Fruit fly (Drosophila melanogaster): ENCODE data around the gene pigeon.

Gene pigeon

dm6 chr2L:19164933-19165813 lies 20.7 kb upstream of the pigeon start (continued):
- TF ChIP-seq slou (GFP tag; optimal IDR thresholded peaks at IDR 0.05), result peak; percentile 97
- peak; percentile 88 for TF ChIP-seq D19B (GFP tag; optimal IDR thresholded peaks at IDR 0.05)
- peak; percentile 96 for TF ChIP-seq pnt (GFP tag; optimal IDR thresholded peaks at IDR 0.05)
- TF ChIP-seq Meics (GFP tag; optimal IDR thresholded peaks at IDR 0.05), result peak; percentile 98
- TF ChIP-seq hkb (optimal IDR thresholded peaks at IDR 0.05), result no peak
- peak; percentile 98 for TF ChIP-seq hkb (GFP tag; IDR thresholded peaks at IDR 0.05)
- peak; percentile 79 for TF ChIP-seq CG2116 (GFP tag; optimal IDR thresholded peaks at IDR 0.05)
- TF ChIP-seq aop (GFP tag; IDR thresholded peaks at IDR 0.05), result peak; percentile 90
- TF ChIP-seq Hr51 (GFP tag; optimal IDR thresholded peaks at IDR 0.05), result peak; percentile 92 to 97
- TF ChIP-seq caup (GFP tag; optimal IDR thresholded peaks at IDR 0.05; ENCODE audit: severe bottlenecking), result peak; percentile 95
- peak; percentile 91 for TF ChIP-seq Dip3 (GFP tag; optimal IDR thresholded peaks at IDR 0.05)
- TF ChIP-seq CG12769 (tag; optimal IDR thresholded peaks at IDR 0.05), result peak; percentile 95
- TF ChIP-seq jumu (GFP tag; optimal IDR thresholded peaks at IDR 0.05), result peak; percentile 94
- TF ChIP-seq CG2678 (tag; optimal IDR thresholded peaks at IDR 0.05), result peak; percentile 98
- peak; percentile 96 for TF ChIP-seq pum (GFP tag; optimal IDR thresholded peaks at IDR 0.05)
- TF ChIP-seq CG14710 (tag; optimal IDR thresholded peaks at IDR 0.05), result peak; percentile 96
- TF ChIP-seq bowl (GFP tag; IDR thresholded peaks at IDR 0.05), result peak; percentile 94
- TF ChIP-seq Nf-YB (GFP tag; optimal IDR thresholded peaks at IDR 0.05), result peak; percentile 82
- TF ChIP-seq slbo (GFP tag; IDR thresholded peaks at IDR 0.05), result peak; percentile 96
- peak; percentile 86 for TF ChIP-seq fu2 (GFP tag; optimal IDR thresholded peaks at IDR 0.05)
- TF ChIP-seq CG14965 (GFP tag; optimal IDR thresholded peaks at IDR 0.05; ENCODE audit: borderline replicate concordance), result peak; percentile 67
- TF ChIP-seq Spps (tag; optimal IDR thresholded peaks at IDR 0.05), result peak; percentile 96
- TF ChIP-seq odd (GFP tag; optimal IDR thresholded peaks at IDR 0.05), result peak; percentile 94
- peak; percentile 76 for TF ChIP-seq CG3995 (GFP tag; optimal IDR thresholded peaks at IDR 0.05)
- peak; percentile 56 for TF ChIP-seq ftz-f1 (GFP tag; optimal IDR thresholded peaks at IDR 0.05)
- TF ChIP-seq crc (GFP tag; optimal IDR thresholded peaks at IDR 0.05), result peak; percentile 96
- TF ChIP-seq E2f2 (GFP tag; IDR thresholded peaks at IDR 0.05), result peak; percentile 83
- TF ChIP-seq sob (GFP tag; IDR thresholded peaks at IDR 0.05), result peak; percentile 96
- TF ChIP-seq Six4 (GFP tag; optimal IDR thresholded peaks at IDR 0.05), result peak; percentile 97
- TF ChIP-seq gro (GFP tag; optimal IDR thresholded peaks at IDR 0.05), result peak; percentile 92
- TF ChIP-seq CG14014 (GFP tag; IDR thresholded peaks at IDR 0.05), result peak; percentile 97
- TF ChIP-seq Lpt (GFP tag; optimal IDR thresholded peaks at IDR 0.05), result no peak
- peak; percentile 93 for TF ChIP-seq CG12155 (GFP tag; optimal IDR thresholded peaks at IDR 0.05)
- TF ChIP-seq fd64A (GFP tag; optimal IDR thresholded peaks at IDR 0.05), result peak; percentile 89
- peak; percentile 82 for TF ChIP-seq HLH54F (GFP tag; optimal IDR thresholded peaks at IDR 0.05)
- TF ChIP-seq sima (GFP tag; optimal IDR thresholded peaks at IDR 0.05), result peak; percentile 92
- no peak for TF ChIP-seq knrl (GFP tag; IDR thresholded peaks at IDR 0.05; ENCODE audit: partially characterized antibody)
- 0 out of 2 replicates have a peak, but pooled peaks have one; percentile 8 for TF ChIP-seq bbx (GFP tag; IDR thresholded peaks at IDR 0.05; ENCODE audit: partially characterized antibody)
- TF ChIP-seq CrebB (tag; optimal IDR thresholded peaks at IDR 0.05), result peak; percentile 94
- TF ChIP-seq Rx (GFP tag; IDR thresholded peaks at IDR 0.05), result peak; percentile 95
- peak; percentile 97 for TF ChIP-seq tap (tag; optimal IDR thresholded peaks at IDR 0.05)
- TF ChIP-seq CG11093 (GFP tag; IDR thresholded peaks at IDR 0.05), result peak; percentile 95
- TF ChIP-seq dimm (GFP tag; IDR thresholded peaks at IDR 0.05), result peak; percentile 91
- TF ChIP-seq CG1233 (GFP tag; optimal IDR thresholded peaks at IDR 0.05), result peak; percentile 94
- peak; percentile 74 for TF ChIP-seq ab (GFP tag; optimal IDR thresholded peaks at IDR 0.05)
- peak; percentile 95 for TF ChIP-seq nerfin-1 (tag; optimal IDR thresholded peaks at IDR 0.05)
- peak; percentile 80 for TF ChIP-seq grn (GFP tag; optimal IDR thresholded peaks at IDR 0.05)
- peak; percentile 87 for TF ChIP-seq dm (GFP tag; optimal IDR thresholded peaks at IDR 0.05)
- peak; percentile 89 for TF ChIP-seq dmrt11E (tag; optimal IDR thresholded peaks at IDR 0.05)
